Fruit fly (Drosophila melanogaster): ENCODE data around the gene CG14238.

The CG14238 gene

DNA sequence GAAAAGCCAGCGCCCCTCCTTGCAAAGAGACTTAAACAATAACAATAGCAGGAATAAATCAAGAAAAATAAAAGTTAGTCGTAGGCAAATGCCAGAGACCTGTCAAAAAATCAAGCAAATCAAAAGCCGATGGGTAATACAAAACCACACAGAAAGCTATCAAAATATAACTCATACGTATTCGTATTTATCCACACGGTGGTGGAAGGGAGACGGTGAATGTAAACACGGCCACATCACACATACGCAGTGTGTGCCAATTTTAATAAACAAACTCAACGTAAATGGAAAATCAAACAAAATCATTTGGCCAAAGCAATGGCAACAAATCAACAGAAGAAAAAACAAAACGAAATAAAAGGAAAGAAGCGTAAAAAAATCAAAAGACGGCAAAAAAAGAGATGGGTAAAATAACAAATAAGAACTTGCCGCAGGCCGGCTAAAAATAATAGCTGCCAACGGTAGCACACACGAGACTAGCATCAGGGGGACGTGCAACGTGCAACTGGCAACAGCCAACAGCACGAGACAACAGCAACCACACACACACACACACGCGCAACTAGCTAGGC lies 15.4 kb upstream of the CG14238 start:
- no peak for TF ChIP-seq Hr4 (GFP tag; optimal IDR thresholded peaks at IDR 0.05)
- no peak for TF ChIP-seq Eip75B (GFP tag; optimal IDR thresholded peaks at IDR 0.05)
- no peak for TF ChIP-seq achi (GFP tag; optimal IDR thresholded peaks at IDR 0.05)
- no peak for TF ChIP-seq Sox102F (GFP tag; optimal IDR thresholded peaks at IDR 0.05)
- TF ChIP-seq CG31627 (GFP tag; optimal IDR thresholded peaks at IDR 0.05) = no peak
- no peak for TF ChIP-seq ss (GFP tag; optimal IDR thresholded peaks at IDR 0.05)
- no peak for TF ChIP-seq Blimp-1 (GFP tag; optimal IDR thresholded peaks at IDR 0.05)
- no peak for TF ChIP-seq esn (GFP tag; optimal IDR thresholded peaks at IDR 0.05)
- no peak for TF ChIP-seq fd85E (GFP tag; optimal IDR thresholded peaks at IDR 0.05)
- no peak for TF ChIP-seq CG11762 (GFP tag; optimal IDR thresholded peaks at IDR 0.05; ENCODE audit: insufficient read depth)
- TF ChIP-seq eg (GFP tag; IDR thresholded peaks at IDR 0.05) = peak; percentile 72; the same call in 2 of the 3 replicates
- TF ChIP-seq Ets96B (tag; optimal IDR thresholded peaks at IDR 0.05) = no peak
- no peak for TF ChIP-seq Eip78C (GFP tag)
- no peak for TF ChIP-seq Gug (GFP tag; IDR thresholded peaks at IDR 0.05)
- TF ChIP-seq CG7368 (GFP tag; optimal IDR thresholded peaks at IDR 0.05) = no peak
- no peak for TF ChIP-seq vri (GFP tag; optimal IDR thresholded peaks at IDR 0.05)
- TF ChIP-seq Met (GFP tag; optimal IDR thresholded peaks at IDR 0.05) = no peak
- TF ChIP-seq spab (GFP tag; optimal IDR thresholded peaks at IDR 0.05) = peak; percentile 3
- no peak for TF ChIP-seq CG10631 (GFP tag; optimal IDR thresholded peaks at IDR 0.05)
- TF ChIP-seq Eip93F (GFP tag; optimal IDR thresholded peaks at IDR 0.05) = no peak
- TF ChIP-seq CG10669 (GFP tag; optimal IDR thresholded peaks at IDR 0.05) = no peak
- no peak for TF ChIP-seq lz (GFP tag; optimal IDR thresholded peaks at IDR 0.05)
- no peak for TF ChIP-seq CG3919 (GFP tag; optimal IDR thresholded peaks at IDR 0.05)
- TF ChIP-seq CG6808 (GFP tag; optimal IDR thresholded peaks at IDR 0.05) = peak; percentile 5
- no peak for TF ChIP-seq Smox (GFP tag; optimal IDR thresholded peaks at IDR 0.05)
- TF ChIP-seq pdm3 (GFP tag; optimal IDR thresholded peaks at IDR 0.05) = no peak
- no peak for TF ChIP-seq topi (GFP tag; optimal IDR thresholded peaks at IDR 0.05)
- no peak for TF ChIP-seq fd59A (GFP tag; optimal IDR thresholded peaks at IDR 0.05)
- TF ChIP-seq CG1621 (tag; optimal IDR thresholded peaks at IDR 0.05) = no peak
- TF ChIP-seq OdsH (GFP tag; optimal IDR thresholded peaks at IDR 0.05) = no peak
- no peak for TF ChIP-seq CG11294 (GFP tag; IDR thresholded peaks at IDR 0.05)
- TF ChIP-seq Hr39 (GFP tag; optimal IDR thresholded peaks at IDR 0.05) = no peak
- TF ChIP-seq cyc (GFP tag; optimal IDR thresholded peaks at IDR 0.05) = no peak
- no peak for TF ChIP-seq CG32006 (GFP tag; optimal IDR thresholded peaks at IDR 0.05)
- TF ChIP-seq Lpt (GFP tag; optimal IDR thresholded peaks at IDR 0.05) = no peak
- no peak for TF ChIP-seq CG8319 (GFP tag; optimal IDR thresholded peaks at IDR 0.05)
- peak; percentile 65 for TF ChIP-seq CG15336 (GFP tag; IDR thresholded peaks at IDR 0.05)
- TF ChIP-seq CG8632 (GFP tag; optimal IDR thresholded peaks at IDR 0.05) = no peak
- TF ChIP-seq salr (GFP tag; optimal IDR thresholded peaks at IDR 0.05) = no peak
- no peak for TF ChIP-seq dac (GFP tag; optimal IDR thresholded peaks at IDR 0.05)
- no peak for TF ChIP-seq CG6854 (GFP tag; optimal IDR thresholded peaks at IDR 0.05)
- TF ChIP-seq svp (GFP tag) = no peak
- no peak for TF ChIP-seq Sox14 (GFP tag; optimal IDR thresholded peaks at IDR 0.05)
- TF ChIP-seq CG16779 (tag; optimal IDR thresholded peaks at IDR 0.05) = peak; percentile 11
- TF ChIP-seq Hr38 (GFP tag; optimal IDR thresholded peaks at IDR 0.05) = no peak
- no peak for TF ChIP-seq Ets21C (GFP tag; optimal IDR thresholded peaks at IDR 0.05)
- no peak for TF ChIP-seq CG3032 (tag; optimal IDR thresholded peaks at IDR 0.05)
- TF ChIP-seq CG4318 (GFP tag; optimal IDR thresholded peaks at IDR 0.05) = no peak
- peak; percentile 76 for TF ChIP-seq CG6276 (GFP tag; optimal IDR thresholded peaks at IDR 0.05)
- TF ChIP-seq CG11902 (GFP tag; optimal IDR thresholded peaks at IDR 0.05) = no peak
- TF ChIP-seq acj6 (GFP tag; optimal IDR thresholded peaks at IDR 0.05) = no peak
- no peak for TF ChIP-seq CG6792 (GFP tag; optimal IDR thresholded peaks at IDR 0.05)
- TF ChIP-seq CG8119 (GFP tag; IDR thresholded peaks at IDR 0.05) = peak; percentile 55
